Worm (Caenorhabditis elegans): ENCODE data around the gene ifta-2.

The ifta-2 gene

DNA sequence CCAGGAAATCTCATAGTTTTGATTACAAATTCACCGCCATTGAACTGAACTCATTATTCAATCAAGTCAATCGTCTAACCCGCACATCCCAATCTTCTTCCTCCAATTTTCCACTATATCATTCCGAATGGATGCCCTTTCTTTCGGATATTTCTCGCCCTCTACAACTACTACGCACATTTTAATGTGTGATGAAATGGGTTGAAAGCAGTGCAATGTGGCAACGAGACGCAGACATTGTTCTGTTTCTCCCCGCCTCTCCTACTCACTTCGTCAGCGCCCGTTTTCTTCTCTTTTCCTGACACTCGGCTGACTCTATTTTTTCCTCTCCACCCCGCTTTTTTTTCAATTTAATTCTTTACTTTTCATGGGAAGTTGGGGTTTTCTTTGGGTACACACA, 33.2 kb downstream of the ifta-2 start (continued):
- TF ChIP-seq nhr-28 (tag; optimal IDR thresholded peaks at IDR 0.05), result no peak

DNA sequence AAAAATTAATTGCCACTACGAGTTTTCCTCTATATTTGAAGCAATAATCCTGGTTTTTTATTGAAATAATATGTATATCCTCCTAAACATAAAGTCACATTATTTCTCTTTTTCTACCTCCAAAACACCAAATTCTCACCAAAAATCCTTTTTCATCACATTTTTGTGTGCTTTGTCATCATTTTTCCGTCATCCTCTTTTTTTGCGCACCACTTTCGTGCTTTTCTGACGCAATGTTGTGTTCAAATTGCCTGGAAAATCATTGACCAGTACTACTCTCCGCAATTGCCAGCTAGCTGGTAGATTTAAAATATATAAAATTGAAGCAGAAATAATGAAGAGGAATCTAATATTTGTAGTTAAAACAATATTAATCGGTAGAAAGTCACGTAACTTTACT, 33.8 kb downstream of the ifta-2 start:
- TF ChIP-seq skn-1 (tag; optimal IDR thresholded peaks at IDR 0.05) (peak; percentile 45), eor-1 (tag; optimal IDR thresholded peaks at IDR 0.05) (no peak)

DNA sequence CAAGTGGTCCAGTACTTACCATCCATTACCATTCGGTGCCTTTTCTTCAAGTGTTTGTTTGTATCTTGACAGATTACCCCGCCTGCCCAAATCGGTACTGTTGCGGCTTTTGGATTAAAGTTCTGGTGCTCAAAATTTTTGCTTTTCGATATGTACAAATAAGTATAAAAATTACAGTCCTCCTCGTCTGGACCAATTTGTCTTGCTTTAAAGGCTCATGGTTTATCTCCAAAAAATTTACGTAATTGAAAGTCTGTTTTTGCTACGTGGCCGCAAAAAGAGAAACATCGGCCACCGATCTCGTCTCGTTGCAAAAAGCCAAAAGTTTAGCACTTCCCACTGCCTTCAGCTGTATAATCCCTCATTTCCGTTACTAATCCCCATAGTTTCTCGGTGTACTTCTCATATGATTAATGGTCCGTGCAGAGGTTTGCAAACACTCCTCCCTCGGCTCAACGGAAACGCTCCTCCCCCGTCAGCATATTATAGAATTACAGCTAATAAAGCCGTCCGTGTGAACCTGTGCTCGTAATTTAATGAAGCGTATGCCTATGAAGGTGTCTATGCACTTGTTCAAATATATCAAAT, 34.4 kb downstream of the ifta-2 start:
- TF ChIP-seq ZK546.5 (tag; optimal IDR thresholded peaks at IDR 0.05) (no peak), lin-39 (tag; optimal IDR thresholded peaks at IDR 0.05) (peak; percentile 77), mml-1 (tag; optimal IDR thresholded peaks at IDR 0.05) (no peak), eor-1 (tag; optimal IDR thresholded peaks at IDR 0.05) (no peak)

DNA sequence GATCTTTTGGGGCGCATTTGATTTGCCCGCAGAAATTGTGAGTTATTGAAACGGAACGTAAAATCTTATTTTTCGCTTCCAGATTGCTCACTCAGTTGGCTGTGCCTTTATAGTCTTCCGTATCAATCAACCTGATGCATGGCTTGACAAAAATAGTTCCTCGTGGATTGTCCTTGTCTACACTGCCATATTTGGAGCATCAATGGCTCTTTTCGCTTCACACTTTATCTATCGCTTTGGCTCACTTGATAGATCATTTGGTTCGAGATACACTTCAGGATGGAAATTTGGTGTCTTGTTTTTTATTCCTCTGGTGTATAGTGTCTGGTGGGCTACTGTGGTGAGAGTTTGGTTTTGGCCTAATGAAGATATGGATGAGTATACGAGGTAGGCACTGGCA, 36.1 kb downstream of the ifta-2 start:
- no peak for TF ChIP-seq fos-1 (tag; optimal IDR thresholded peaks at IDR 0.05)
- TF ChIP-seq lin-39 (tag; optimal IDR thresholded peaks at IDR 0.05), result no peak
- no peak for TF ChIP-seq ceh-9 (tag; optimal IDR thresholded peaks at IDR 0.05)
- TF ChIP-seq unc-62 (GFP tag; optimal IDR thresholded peaks at IDR 0.05), result no peak
- no peak for TF ChIP-seq R02D3.7 (tag; optimal IDR thresholded peaks at IDR 0.05)
- TF ChIP-seq nfya-1 (tag; optimal IDR thresholded peaks at IDR 0.05; ENCODE audit: insufficient read depth), result no peak
- no peak for TF ChIP-seq nhr-23 (tag; optimal IDR thresholded peaks at IDR 0.05)
- no peak for TF ChIP-seq elt-3 (tag; optimal IDR thresholded peaks at IDR 0.05)
- no peak for TF ChIP-seq daf-12 (tag; optimal IDR thresholded peaks at IDR 0.05)
- TF ChIP-seq nhr-43 (tag; optimal IDR thresholded peaks at IDR 0.05; ENCODE audit: poor library complexity, severe bottlenecking), result no peak
- TF ChIP-seq fkh-10 (GFP tag; optimal IDR thresholded peaks at IDR 0.05), result no peak
- TF ChIP-seq elt-2 (tag; optimal IDR thresholded peaks at IDR 0.05), result no peak
- no peak for TF ChIP-seq pha-4 (tag; optimal IDR thresholded peaks at IDR 0.05)
- no peak for TF ChIP-seq aly-2 (tag; optimal IDR thresholded peaks at IDR 0.05)
- no peak for TF ChIP-seq ztf-11 (tag; optimal IDR thresholded peaks at IDR 0.05)
- TF ChIP-seq tbx-2 (tag; optimal IDR thresholded peaks at IDR 0.05), result no peak
- no peak for TF ChIP-seq nhr-28 (tag; optimal IDR thresholded peaks at IDR 0.05)
- TF ChIP-seq jun-1 (tag; optimal IDR thresholded peaks at IDR 0.05), result no peak

DNA sequence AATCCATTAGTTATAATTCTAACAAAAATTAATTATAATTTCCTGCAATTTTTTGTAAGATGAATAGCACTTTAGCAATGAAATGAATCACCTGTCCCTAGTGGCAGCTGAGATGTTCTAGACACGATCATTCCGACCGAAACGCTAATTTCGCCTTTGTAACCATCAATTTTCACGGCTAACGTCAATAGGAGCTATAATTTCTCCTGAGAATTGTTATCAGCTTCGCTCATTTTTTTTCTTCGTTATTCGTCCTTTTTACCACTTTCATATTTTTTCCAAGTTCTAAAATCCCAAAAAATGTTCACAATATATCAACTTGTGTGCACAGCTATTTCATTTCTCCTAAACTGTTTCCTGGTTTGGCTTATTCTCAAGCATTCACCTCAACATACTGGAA, 36.6 kb downstream of the ifta-2 start, which contains the start of gene str-187:
TSS of gene str-187 (plus strand) at position 301 of the 400 bp plus-strand sequence.
- TF ChIP-seq nhr-237 (tag; optimal IDR thresholded peaks at IDR 0.05) (no peak), mml-1 (tag; optimal IDR thresholded peaks at IDR 0.05) (no peak), nhr-25 (tag; optimal IDR thresholded peaks at IDR 0.05) (no peak), ama-1 (optimal IDR thresholded peaks at IDR 0.05) (no peak), fkh-2 (tag; optimal IDR thresholded peaks at IDR 0.05) (no peak), fkh-10 (GFP tag; optimal IDR thresholded peaks at IDR 0.05) (no peak), nhr-23 (tag; optimal IDR thresholded peaks at IDR 0.05) (no peak), zag-1 (tag; optimal IDR thresholded peaks at IDR 0.05) (no peak), ceh-28 (tag; optimal IDR thresholded peaks at IDR 0.05) (no peak), ztf-4 (tag; optimal IDR thresholded peaks at IDR 0.05) (no peak)

DNA sequence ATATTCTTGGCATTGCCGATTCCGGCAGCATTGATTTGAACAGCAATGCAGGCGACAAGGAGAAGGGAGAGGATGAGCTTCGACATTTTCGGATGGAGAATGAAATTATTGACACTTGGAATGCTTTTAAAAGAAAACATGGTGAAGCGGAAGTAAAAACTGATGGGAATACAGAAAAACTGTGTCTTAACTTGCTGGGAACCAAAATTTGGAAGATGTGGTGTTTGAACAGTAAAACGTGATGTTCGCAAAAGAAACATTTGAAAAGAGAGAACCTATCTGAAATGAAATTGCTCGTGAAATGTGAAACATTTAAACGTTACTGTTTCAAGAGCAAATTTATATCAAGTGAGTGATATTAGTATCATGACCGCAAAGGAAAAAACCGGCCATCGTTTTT, 37.1 kb downstream of the ifta-2 start, which contains the start of gene F26D10.13:
TSS of gene F26D10.13 (minus strand) at position 101 of the 400 bp plus-strand sequence.
- TF ChIP-seq hmg-11 (tag; optimal IDR thresholded peaks at IDR 0.05), result no peak
- no peak for TF ChIP-seq ZK546.5 (tag; optimal IDR thresholded peaks at IDR 0.05)
- no peak for TF ChIP-seq aly-2 (tag; optimal IDR thresholded peaks at IDR 0.05)
- no peak for TF ChIP-seq nhr-67 (tag; optimal IDR thresholded peaks at IDR 0.05)
- TF ChIP-seq fkh-2 (tag; optimal IDR thresholded peaks at IDR 0.05), result no peak
- TF ChIP-seq nhr-12 (tag; optimal IDR thresholded peaks at IDR 0.05), result no peak
- no peak for TF ChIP-seq pqm-1 (tag; optimal IDR thresholded peaks at IDR 0.05)

All from whole organism, L3 larva.